Fruit fly (Drosophila melanogaster) whole organism, prepupa: Measurements from ENCODE around the gene CG7739.
A peak's percentile ranks its signal among the peaks of the same experiment; 100 is the strongest.

ENCODE experiments used
- Blimp-1 ChIP-seq: fragments of 200-800 bp; sonication (Bioruptor generic); optimal IDR thresholded peaks from 3 replicates; lab custom pipeline; 2017; ENCODE audit warnings: missing biosample characterization, missing genetic modification characterization, mild to moderate bottlenecking, moderate library complexity, missing genetic modification reagents
- CG10631 ChIP-seq: fragments of 200-800 bp; sonication (Bioruptor generic); optimal IDR thresholded peaks from 2 replicates; lab custom pipeline; 2016; ENCODE audit warnings: missing biosample characterization, missing genetic modification characterization
- CG10669 ChIP-seq: fragments of 200-800 bp; sonication (Bioruptor generic); optimal IDR thresholded peaks from 3 replicates; lab custom pipeline; 2018; ENCODE audit warnings: missing biosample characterization, mild to moderate bottlenecking, missing genetic modification characterization, moderate library complexity
- CG11294 ChIP-seq: fragments of 200-800 bp; sonication (Bioruptor generic); IDR thresholded peaks from 2 replicates; pipeline ENCODE4 v1.3.6; 2022; ENCODE audit warnings: missing biosample characterization, missing genetic modification characterization
- CG11762 ChIP-seq: fragments of 200-800 bp; sonication (Bioruptor generic); optimal IDR thresholded peaks from 3 replicates; lab custom pipeline; 2016; ENCODE audit warnings: missing biosample characterization, missing genetic modification characterization; ENCODE audit not compliant: insufficient read depth
- CG11902 ChIP-seq: fragments of 200-800 bp; sonication (Bioruptor generic); optimal IDR thresholded peaks from 3 replicates; lab custom pipeline; 2016; ENCODE audit warnings: missing biosample characterization, missing genetic modification characterization
- CG1621 ChIP-seq: fragments of 200-800 bp; sonication (Bioruptor generic); optimal IDR thresholded peaks from 3 replicates; lab custom pipeline; 2018; ENCODE audit warnings: missing biosample characterization, mild to moderate bottlenecking, missing genetic modification characterization
- CG16779 ChIP-seq: fragments of 200-800 bp; sonication (Bioruptor generic); optimal IDR thresholded peaks from 3 replicates; lab custom pipeline; 2017; ENCODE audit warnings: missing biosample characterization, mild to moderate bottlenecking, missing genetic modification characterization
- CG3032 ChIP-seq: fragments of 200-800 bp; optimal IDR thresholded peaks from 2 replicates; lab custom pipeline; 2019; ENCODE audit warnings: missing biosample characterization, mild to moderate bottlenecking, missing genetic modification characterization, moderate library complexity
- CG32006 ChIP-seq: fragments of 200-800 bp; sonication (Bioruptor generic); optimal IDR thresholded peaks from 3 replicates; lab custom pipeline; 2017; ENCODE audit warnings: missing biosample characterization, mild to moderate bottlenecking, missing genetic modification characterization
- CG34406 ChIP-seq: fragments of 200-800 bp; sonication (Bioruptor generic); optimal IDR thresholded peaks from 3 replicates; lab custom pipeline; 2016; ENCODE audit warnings: missing biosample characterization, missing genetic modification characterization
- CG3919 ChIP-seq: fragments of 200-800 bp; sonication (Bioruptor generic); optimal IDR thresholded peaks from 3 replicates; lab custom pipeline; 2016; ENCODE audit warnings: missing biosample characterization, missing genetic modification characterization
- CG4318 ChIP-seq: fragments of 200-800 bp; sonication (Bioruptor generic); optimal IDR thresholded peaks from 3 replicates; lab custom pipeline; 2017; ENCODE audit warnings: missing biosample characterization, mild to moderate bottlenecking, missing genetic modification characterization
- CG6163 ChIP-seq: fragments of 200-800 bp; sonication (Bioruptor generic); IDR thresholded peaks from 3 replicates; pipeline ENCODE4 v1.3.6; 2022; ENCODE audit warnings: missing biosample characterization, missing genetic modification characterization
- CG6276 ChIP-seq: fragments of 200-800 bp; sonication (Bioruptor generic); optimal IDR thresholded peaks from 2 replicates; lab custom pipeline; 2017; ENCODE audit warnings: missing biosample characterization, mild to moderate bottlenecking, missing genetic modification characterization
- CG6792 ChIP-seq: fragments of 200-800 bp; sonication (Bioruptor generic); optimal IDR thresholded peaks from 3 replicates; lab custom pipeline; 2016; ENCODE audit warnings: missing biosample characterization, missing genetic modification characterization
- CG6808 ChIP-seq: fragments of 200-800 bp; sonication (Bioruptor generic); optimal IDR thresholded peaks from 3 replicates; lab custom pipeline; 2017; ENCODE audit warnings: missing biosample characterization, missing genetic modification characterization, mild to moderate bottlenecking, moderate library complexity, missing genetic modification reagents
- CG6854 ChIP-seq: fragments of 200-800 bp; sonication (Bioruptor generic); optimal IDR thresholded peaks from 2 replicates; lab custom pipeline; 2017; ENCODE audit warnings: missing biosample characterization, mild to moderate bottlenecking, missing genetic modification characterization
- CG7368 ChIP-seq: fragments of 200-800 bp; sonication (Bioruptor generic); optimal IDR thresholded peaks from 3 replicates; lab custom pipeline; 2016; ENCODE audit warnings: missing biosample characterization, missing genetic modification characterization
- CG8119 ChIP-seq: fragments of 200-800 bp; sonication (Bioruptor generic); IDR thresholded peaks from 3 replicates; pipeline ENCODE4 v1.3.6; 2022; ENCODE audit warnings: missing biosample characterization, missing genetic modification characterization
- CG8319 ChIP-seq: fragments of 200-800 bp; sonication (Bioruptor generic); optimal IDR thresholded peaks from 3 replicates; lab custom pipeline; 2016; ENCODE audit warnings: missing biosample characterization, missing genetic modification characterization
- CG8632 ChIP-seq: fragments of 200-800 bp; sonication (Bioruptor generic); optimal IDR thresholded peaks from 3 replicates; lab custom pipeline; 2016; ENCODE audit warnings: missing biosample characterization, missing genetic modification characterization
- CG9139 ChIP-seq: fragments of 200-800 bp; sonication (Bioruptor generic); optimal IDR thresholded peaks from 3 replicates; lab custom pipeline; 2017; ENCODE audit warnings: missing biosample characterization, mild to moderate bottlenecking, missing genetic modification characterization
- Eip75B ChIP-seq: fragments of 200-800 bp; sonication (Bioruptor generic); optimal IDR thresholded peaks from 3 replicates; lab custom pipeline; 2016; ENCODE audit warnings: missing biosample characterization, missing genetic modification characterization
- Eip78C ChIP-seq: fragments of 200-800 bp; sonication (Bioruptor generic); peaks from one replicate; lab custom pipeline; 2016; ENCODE audit warnings: missing biosample characterization, missing genetic modification characterization
- Eip93F ChIP-seq: fragments of 200-800 bp; sonication (Bioruptor generic); optimal IDR thresholded peaks from 2 replicates; lab custom pipeline; 2016; ENCODE audit warnings: missing biosample characterization, mild to moderate bottlenecking, missing genetic modification characterization
- Ets21C ChIP-seq: fragments of 200-800 bp; sonication (Bioruptor generic); optimal IDR thresholded peaks from 3 replicates; lab custom pipeline; 2016; ENCODE audit warnings: missing biosample characterization, missing genetic modification characterization
- Ets96B ChIP-seq: fragments of 200-800 bp; optimal IDR thresholded peaks from 2 replicates; lab custom pipeline; 2019; ENCODE audit warnings: missing biosample characterization, mild to moderate bottlenecking, missing genetic modification characterization, moderate library complexity
- Gug ChIP-seq: fragments of 200-800 bp; sonication (Bioruptor generic); IDR thresholded peaks from 2 replicates; pipeline ENCODE4 v1.3.6; 2022; ENCODE audit warnings: missing biosample characterization, missing genetic modification characterization
- Hr39 ChIP-seq: fragments of 200-800 bp; sonication (Bioruptor generic); optimal IDR thresholded peaks from 2 replicates; lab custom pipeline; 2016; ENCODE audit warnings: missing biosample characterization, missing genetic modification characterization
- Hr4 ChIP-seq: fragments of 200-800 bp; sonication (Bioruptor generic); optimal IDR thresholded peaks from 3 replicates; lab custom pipeline; 2016; ENCODE audit warnings: missing biosample characterization, missing genetic modification characterization
- Lpt ChIP-seq: fragments of 200-800 bp; sonication (Bioruptor generic); optimal IDR thresholded peaks from 3 replicates; lab custom pipeline; 2016; ENCODE audit warnings: missing biosample characterization, missing genetic modification characterization
- Met ChIP-seq: fragments of 200-800 bp; sonication (Bioruptor generic); optimal IDR thresholded peaks from 3 replicates; lab custom pipeline; 2016; ENCODE audit warnings: missing biosample characterization, missing genetic modification characterization
- OdsH ChIP-seq: fragments of 200-800 bp; sonication (Bioruptor generic); optimal IDR thresholded peaks from 3 replicates; lab custom pipeline; 2016; ENCODE audit warnings: missing biosample characterization, missing genetic modification characterization
- Smox ChIP-seq: fragments of 200-800 bp; sonication (Bioruptor generic); optimal IDR thresholded peaks from 3 replicates; lab custom pipeline; 2016; ENCODE audit warnings: missing biosample characterization, missing genetic modification characterization
- Sox102F ChIP-seq: fragments of 200-800 bp; sonication (Bioruptor generic); optimal IDR thresholded peaks from 2 replicates; lab custom pipeline; 2016; ENCODE audit warnings: missing biosample characterization, mild to moderate bottlenecking, missing genetic modification characterization
- Sox14 ChIP-seq: fragments of 200-800 bp; sonication (Bioruptor generic); optimal IDR thresholded peaks from 3 replicates; lab custom pipeline; 2016; ENCODE audit warnings: missing biosample characterization, missing genetic modification characterization
- achi ChIP-seq: fragments of 200-800 bp; sonication (Bioruptor generic); optimal IDR thresholded peaks from 3 replicates; lab custom pipeline; 2016; ENCODE audit warnings: missing biosample characterization, missing genetic modification characterization
- acj6 ChIP-seq: fragments of 200-800 bp; sonication (Bioruptor generic); optimal IDR thresholded peaks from 3 replicates; lab custom pipeline; 2016; ENCODE audit warnings: missing biosample characterization, missing genetic modification characterization
- cyc ChIP-seq: fragments of 200-800 bp; sonication (Bioruptor generic); optimal IDR thresholded peaks from 3 replicates; lab custom pipeline; 2016; ENCODE audit warnings: missing biosample characterization, missing genetic modification characterization
- dac ChIP-seq: fragments of 200-800 bp; sonication (Bioruptor generic); optimal IDR thresholded peaks from 2 replicates; lab custom pipeline; 2017; ENCODE audit warnings: missing biosample characterization, mild to moderate bottlenecking, missing genetic modification characterization
- dsx ChIP-seq: fragments of 200-800 bp; optimal IDR thresholded peaks from 3 replicates; lab custom pipeline; 2019; ENCODE audit warnings: missing biosample characterization, mild to moderate bottlenecking, missing genetic modification characterization, moderate library complexity; ENCODE audit not compliant: poor library complexity, severe bottlenecking
- eg ChIP-seq: fragments of 200-800 bp; sonication (Bioruptor generic); IDR thresholded peaks from 3 replicates; pipeline ENCODE4 v1.3.6; 2022; ENCODE audit warnings: missing biosample characterization, missing genetic modification characterization
- esn ChIP-seq: fragments of 200-800 bp; sonication (Bioruptor generic); optimal IDR thresholded peaks from 2 replicates; lab custom pipeline; 2016; ENCODE audit warnings: missing biosample characterization, mild to moderate bottlenecking, missing genetic modification characterization, moderate library complexity
- fkh ChIP-seq: fragments of 200-800 bp; sonication (Bioruptor generic); optimal IDR thresholded peaks from 3 replicates; lab custom pipeline; 2017; ENCODE audit warnings: missing biosample characterization, mild to moderate bottlenecking, missing genetic modification characterization, moderate library complexity
- lz ChIP-seq: fragments of 200-800 bp; sonication (Bioruptor generic); optimal IDR thresholded peaks from 3 replicates; lab custom pipeline; 2016; ENCODE audit warnings: missing biosample characterization, missing genetic modification characterization
- net ChIP-seq: fragments of 200-800 bp; sonication (Bioruptor generic); optimal IDR thresholded peaks from 3 replicates; lab custom pipeline; 2016; ENCODE audit warnings: missing biosample characterization, missing genetic modification characterization
- pdm3 ChIP-seq: fragments of 200-800 bp; sonication (Bioruptor generic); optimal IDR thresholded peaks from 3 replicates; lab custom pipeline; 2016; ENCODE audit warnings: missing biosample characterization, missing genetic modification characterization
- spab ChIP-seq: fragments of 200-800 bp; sonication (Bioruptor generic); optimal IDR thresholded peaks from 2 replicates; lab custom pipeline; 2017; ENCODE audit warnings: missing biosample characterization, mild to moderate bottlenecking, missing genetic modification characterization, missing genetic modification reagents
- svp ChIP-seq: fragments of 200-800 bp; sonication (Bioruptor generic); peaks from one replicate; lab custom pipeline; 2016; ENCODE audit warnings: missing biosample characterization, missing genetic modification characterization
- topi ChIP-seq: fragments of 200-800 bp; sonication (Bioruptor generic); optimal IDR thresholded peaks from 3 replicates; lab custom pipeline; 2016; ENCODE audit warnings: missing biosample characterization, missing genetic modification characterization

The CG7739 gene

dm6 chr3L:15563058-15563850, at the start of gene CG7739, which contains the start of gene SCCRO:
Gene CG7739 (minus strand): TSS chr3L:15563065.
Gene SCCRO (plus strand): TSS chr3L:15563427.
- TF ChIP-seq Hr39 (GFP tag; lab: Kevin White, UChicago) (peak; percentile 11), fkh (GFP tag; lab: Kevin White, UChicago) (peak; percentile 42), lz (GFP tag; lab: Kevin White, UChicago) (peak; percentile 17), CG10669 (peak; percentile 21), Met (GFP tag; lab: Kevin White, UChicago) (no peak), net (GFP tag; lab: Kevin White, UChicago) (peak; percentile 20), svp (GFP tag; lab: Kevin White, UChicago) (peak; percentile 71), CG11762 (no peak), CG8632 (GFP tag; lab: Kevin White, UChicago) (peak; percentile 31), CG3919 (GFP tag; lab: Kevin White, UChicago) (peak; percentile 50), CG11294 (GFP tag; lab: Robert Waterston, UW) (0 out of 2 replicates have a peak, but pooled peaks have one; percentile 37), CG3032 (peak; percentile 59), CG32006 (GFP tag; lab: Kevin White, UChicago) (no peak), CG8119 (peak; percentile 57; the same call in 2 of the 3 replicates), Blimp-1 (GFP tag; lab: Kevin White, UChicago) (no peak), CG9139 (GFP tag; lab: Kevin White, UChicago) (no peak), Eip93F (GFP tag; lab: Kevin White, UChicago) (peak; percentile 64), Lpt (GFP tag; lab: Kevin White, UChicago) (no peak), CG6808 (no peak), dac (GFP tag; lab: Kevin White, UChicago) (no peak), CG8319 (GFP tag; lab: Kevin White, UChicago) (no peak), Eip75B (peak; percentile 2), Eip78C (GFP tag; lab: Kevin White, UChicago) (peak; percentile 65), pdm3 (GFP tag; lab: Kevin White, UChicago) (no peak), spab (GFP tag; lab: Kevin White, UChicago) (no peak), CG4318 (GFP tag; lab: Kevin White, UChicago) (no peak), cyc (peak; percentile 23), topi (GFP tag; lab: Kevin White, UChicago) (peak; percentile 15), Smox (GFP tag; lab: Kevin White, UChicago) (no peak), Sox14 (peak; percentile 25), Gug (peak; percentile 63), CG34406 (GFP tag; lab: Kevin White, UChicago) (peak; percentile 32), CG6163 (GFP tag; lab: Robert Waterston, UW) (peak; percentile 51; the same call in 2 of the 3 replicates), CG1621 (no peak), CG6792 (no peak), Ets96B (tag; lab: Kevin White, UChicago) (peak; percentile 56), CG10631 (GFP tag; lab: Kevin White, UChicago) (peak; percentile 43), esn (GFP tag; lab: Kevin White, UChicago) (peak; percentile 53), CG11902 (GFP tag; lab: Kevin White, UChicago) (no peak), Hr4 (GFP tag; lab: Kevin White, UChicago) (peak; percentile 30), Sox102F (GFP tag; lab: Kevin White, UChicago) (peak; percentile 36), eg (GFP tag; lab: Robert Waterston, UW) (peak; percentile 86), OdsH (no peak), dsx (GFP tag; lab: Kevin White, UChicago) (no peak), CG6276 (GFP tag; lab: Kevin White, UChicago) (no peak), achi (GFP tag; lab: Kevin White, UChicago) (no peak), Ets21C (no peak), CG16779 (no peak), CG7368 (GFP tag; lab: Kevin White, UChicago) (no peak), acj6 (GFP tag; lab: Kevin White, UChicago) (peak; percentile 33), CG6854 (GFP tag; lab: Kevin White, UChicago) (no peak)
